Fruit fly (Drosophila melanogaster) S2 (cell line): Measurements from ENCODE around the gene snf.

Source experiments
- CG8478 ChIP-seq: fragments of >200 bp; optimal IDR thresholded peaks from 2 replicates; lab custom pipeline; 2018
- CTCF ChIP-seq, 2 experiments: fragments of >200 bp; optimal IDR thresholded peaks; 2 replicates each; lab custom pipeline; 2018

Gene snf

DNA sequence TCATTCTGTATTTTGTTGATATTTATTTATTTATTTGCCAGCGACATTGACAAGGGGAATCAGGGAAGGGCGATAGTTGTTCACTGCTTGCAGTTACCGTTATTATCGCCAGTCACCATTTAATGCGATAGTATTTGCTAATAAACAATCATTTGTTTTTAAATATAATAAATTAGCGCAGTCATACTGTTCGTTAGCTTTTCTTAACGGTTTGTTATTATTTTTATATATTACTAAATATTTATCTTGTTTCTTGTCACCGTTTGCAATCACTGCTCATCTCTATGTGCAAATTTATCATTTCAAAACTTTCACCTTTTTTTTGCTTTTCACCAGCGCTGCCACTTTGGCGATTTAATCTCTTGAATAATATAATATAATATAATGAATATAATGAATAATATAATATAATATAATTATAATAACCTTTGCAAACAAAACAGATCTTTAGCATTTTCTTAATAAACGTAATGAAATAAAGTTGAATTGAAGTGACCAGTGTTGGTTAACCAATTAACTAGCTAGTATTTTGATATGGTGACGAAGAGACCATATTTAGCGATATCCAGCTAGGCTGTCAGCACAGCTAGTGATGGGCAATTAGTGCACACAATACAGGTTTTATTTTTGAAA is 20.3 kb downstream of the snf start, which contains the start of the genes CG3309 and XRCC1:
TSS of gene CG3309 (minus strand) at position 82 of the 633 bp plus-strand sequence.
TSS of gene XRCC1 (plus strand) at position 611 of the 633 bp plus-strand sequence.
- TF ChIP-seq CG8478 (lab: Kevin White, UChicago) (no peak), CTCF (optimal IDR thresholded peaks at IDR 0.05; lab: Kevin White, UChicago) (no peak)

DNA sequence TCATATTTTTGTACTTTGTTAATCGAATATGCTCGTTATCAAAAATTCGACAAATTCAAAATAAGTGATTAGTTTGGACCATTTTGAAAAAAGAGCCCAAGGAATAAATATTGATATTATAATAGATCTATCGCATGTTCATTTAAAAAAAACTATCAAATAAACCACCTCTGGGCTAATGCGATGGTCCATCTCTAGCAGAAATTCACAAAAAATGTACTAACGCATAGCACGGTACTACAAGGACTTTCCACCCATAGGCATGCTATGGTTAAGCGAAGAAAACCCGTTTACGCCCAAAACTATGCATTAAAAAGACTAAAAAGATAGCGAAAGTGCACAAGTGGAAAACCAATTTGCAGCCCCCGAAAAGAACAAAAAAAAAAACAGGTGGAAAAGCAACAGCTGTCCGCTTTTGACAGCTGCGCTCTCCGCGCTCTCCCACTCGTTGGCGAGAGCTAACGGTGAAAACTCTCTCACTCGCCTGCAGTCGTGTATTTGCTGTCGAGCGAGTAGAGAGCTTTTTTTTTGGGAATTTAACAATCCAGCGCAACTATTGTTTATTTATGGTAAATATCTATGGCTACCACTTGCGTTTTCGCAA is 23.3 kb downstream of the snf start, which contains the start of gene CanB:
TSS of gene CanB (plus strand) at position 241 of the 604 bp plus-strand sequence.
- TF ChIP-seq CTCF (optimal IDR thresholded peaks at IDR 0.05; lab: Kevin White, UChicago), result peak in 1 of 2 experiments; percentile 4
- TF ChIP-seq CG8478 (lab: Kevin White, UChicago), result no peak

DNA sequence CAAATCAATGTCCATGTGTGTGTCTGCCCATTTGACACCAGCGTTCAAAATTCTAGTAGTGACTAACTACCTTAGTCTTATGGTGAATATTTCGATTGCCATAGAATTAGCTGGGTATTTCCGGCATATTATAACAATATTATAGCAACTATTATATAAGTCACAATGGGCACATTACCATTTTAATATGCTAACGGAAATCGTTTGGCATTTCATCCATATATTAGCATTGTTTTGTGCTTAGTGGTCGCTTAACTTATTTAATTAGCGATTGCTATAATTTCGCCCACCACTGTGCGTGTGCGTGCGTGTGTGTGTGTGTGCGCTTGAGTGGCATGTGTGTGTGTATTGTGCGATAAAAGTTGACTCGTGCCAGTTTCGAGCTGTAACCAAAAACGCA is 27.7 kb downstream of the snf start:
- TF ChIP-seq CTCF (optimal IDR thresholded peaks at IDR 0.05; lab: Kevin White, UChicago) (no peak), CG8478 (lab: Kevin White, UChicago) (no peak)

DNA sequence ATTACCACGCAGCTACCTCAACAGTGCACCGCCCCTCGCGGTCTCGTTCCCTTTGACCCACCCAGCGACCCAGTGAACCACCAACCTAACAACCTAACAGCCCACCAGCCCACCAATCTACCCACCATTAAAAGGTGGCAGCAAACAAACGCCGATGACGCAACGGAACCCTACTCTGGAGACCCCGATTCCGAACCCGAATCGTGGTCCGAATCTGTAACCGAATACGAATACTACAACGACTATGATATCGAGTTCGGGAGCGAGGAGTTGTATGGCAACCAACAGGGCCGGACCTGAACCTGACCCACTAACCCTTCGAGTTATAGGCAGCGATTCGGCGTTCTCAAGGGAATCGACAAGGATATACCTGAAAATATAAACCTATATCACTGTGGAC is 28.3 kb downstream of the snf start:
- no peak for TF ChIP-seq CG8478 (lab: Kevin White, UChicago)
- TF ChIP-seq CTCF (optimal IDR thresholded peaks at IDR 0.05; lab: Kevin White, UChicago), result no peak

DNA sequence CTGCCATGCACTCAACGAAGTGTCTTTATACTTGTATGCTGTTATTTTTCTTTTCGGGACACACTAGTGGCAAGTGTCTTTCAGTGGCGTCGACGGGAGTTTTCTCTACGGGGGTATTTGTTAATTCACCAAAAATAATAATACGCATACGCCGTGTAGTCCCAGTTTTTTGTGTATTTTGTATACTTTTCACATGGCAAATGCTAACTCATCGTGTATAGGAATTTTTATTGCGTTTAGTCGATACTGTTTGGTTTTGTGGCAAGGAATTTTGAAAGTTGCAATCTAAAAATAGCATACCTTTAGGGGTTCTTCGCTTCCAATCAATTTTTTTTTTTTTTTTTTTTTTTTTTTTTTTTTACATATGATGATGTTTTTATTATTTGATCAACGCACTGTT is 29.4 kb downstream of the snf start:
- TF ChIP-seq CG8478 (lab: Kevin White, UChicago), result no peak

DNA sequence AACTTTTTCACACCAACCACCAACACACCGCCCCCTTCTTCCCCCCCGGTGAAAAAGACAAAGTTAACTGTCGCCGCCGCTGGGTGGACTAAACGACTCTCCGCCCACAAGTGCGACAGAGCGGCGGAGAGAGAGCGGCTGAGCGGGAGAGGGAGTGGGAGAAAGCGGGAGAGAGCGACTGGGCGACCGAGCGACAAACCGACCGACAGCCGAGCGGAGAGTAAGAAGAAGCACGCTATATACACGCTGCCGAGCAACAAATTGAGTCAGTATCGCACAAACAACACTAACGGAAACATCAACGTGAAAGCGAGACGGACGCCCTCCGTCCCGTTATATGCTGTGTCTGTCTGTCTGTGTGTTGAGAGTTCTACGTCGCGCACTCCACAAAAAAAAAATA is 30.9 kb downstream of the snf start, which contains the start of gene SK:
TSS of gene SK (plus strand) at position 267 of the 400 bp plus-strand sequence.
- TF ChIP-seq CTCF (optimal IDR thresholded peaks at IDR 0.05; lab: Kevin White, UChicago), result no peak
- TF ChIP-seq CG8478 (lab: Kevin White, UChicago), result no peak

DNA sequence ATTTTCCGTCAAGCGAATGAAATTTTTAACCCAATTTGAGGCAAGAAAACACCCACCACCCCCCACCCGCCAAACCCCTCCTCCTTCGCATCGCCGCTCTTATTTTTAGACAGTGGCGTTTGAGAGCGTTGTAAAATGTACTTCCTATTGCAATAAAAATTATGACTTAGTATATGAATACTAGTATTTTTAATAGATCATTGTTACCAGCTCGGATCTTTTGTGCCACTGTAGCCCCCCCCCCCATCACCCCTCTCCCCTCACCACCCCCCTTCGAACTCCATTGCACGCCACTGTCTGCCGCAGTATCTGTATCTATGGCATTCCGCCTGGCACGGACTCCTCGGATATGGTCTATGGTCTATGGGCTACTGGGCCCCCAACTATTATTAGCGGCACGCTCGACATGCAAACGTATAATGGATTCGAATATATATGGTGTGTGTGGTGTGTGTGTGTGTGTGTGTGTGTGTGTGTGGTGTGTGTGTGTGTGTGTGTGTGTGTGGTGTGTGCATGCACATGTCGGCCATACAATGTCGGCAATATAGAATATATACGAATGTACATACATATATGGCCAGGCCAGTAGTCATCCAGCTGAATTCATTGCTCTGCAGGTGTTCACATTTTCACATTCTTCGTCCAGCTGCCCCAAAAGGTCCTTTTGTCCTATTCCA is 41.0 kb downstream of the snf start:
- TF ChIP-seq CG8478 (lab: Kevin White, UChicago), result no peak
- TF ChIP-seq CTCF (optimal IDR thresholded peaks at IDR 0.05; lab: Kevin White, UChicago), result no peak

DNA sequence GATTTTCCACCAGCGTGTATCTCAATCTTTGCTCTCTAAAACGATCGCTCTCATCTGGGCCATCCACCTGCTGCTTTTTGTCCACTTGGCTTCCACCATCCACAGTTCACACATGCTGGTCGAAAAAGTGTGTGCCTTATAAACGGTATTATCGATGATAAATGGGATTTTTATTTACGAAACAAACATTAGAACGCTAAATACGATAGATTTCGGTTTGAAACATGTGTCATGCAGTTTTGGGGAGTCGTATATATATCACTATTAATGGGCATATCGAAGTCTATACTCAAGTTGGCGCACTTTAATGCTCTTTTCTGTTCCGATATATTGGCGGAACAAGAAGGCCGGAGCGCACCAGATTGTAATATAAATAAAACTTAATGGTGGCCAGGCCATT is 48.0 kb downstream of the snf start:
- no peak for TF ChIP-seq CTCF (optimal IDR thresholded peaks at IDR 0.05; lab: Kevin White, UChicago)
- no peak for TF ChIP-seq CG8478 (lab: Kevin White, UChicago)

DNA sequence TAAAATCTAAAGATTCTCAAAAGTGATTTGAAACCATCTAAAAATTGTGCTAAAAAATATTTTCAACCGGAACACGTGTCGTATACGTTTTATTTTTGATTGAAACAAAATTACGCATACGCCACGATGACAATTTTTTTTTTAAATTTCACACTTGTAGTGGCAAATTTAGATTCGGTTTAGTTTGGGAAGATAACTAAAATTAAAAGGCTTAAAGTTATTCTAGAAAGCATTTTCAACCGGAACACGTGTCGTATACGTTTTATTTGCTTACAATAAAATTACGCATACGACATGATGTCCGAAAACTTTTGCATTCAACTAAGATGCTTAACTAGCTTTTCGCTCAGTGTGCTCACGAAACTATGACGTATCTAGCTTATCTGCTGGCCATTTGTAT is 49.8 kb downstream of the snf start:
- TF ChIP-seq CTCF (optimal IDR thresholded peaks at IDR 0.05; lab: Kevin White, UChicago), result no peak
